Fruit fly (Drosophila melanogaster) whole organism, embryonic: ENCODE data around the gene CG3104.

ENCODE experiments used
- Asciz ChIP-seq: fragments of 200-800 bp; sonication (Bioruptor generic); optimal IDR thresholded peaks from 2 replicates; lab custom pipeline; 2017; ENCODE audit warnings: missing biosample characterization, mild to moderate bottlenecking, missing genetic modification characterization, missing genetic modification reagents
- BtbVII ChIP-seq: fragments of 200-800 bp; sonication (Bioruptor generic); optimal IDR thresholded peaks from 3 replicates; lab custom pipeline; 2017; ENCODE audit warnings: missing biosample characterization, mild to moderate bottlenecking, missing genetic modification characterization
- CG10321 ChIP-seq: fragments of 200-800 bp; sonication (Bioruptor generic); IDR thresholded peaks from 2 replicates; pipeline ENCODE4 v1.3.6; 2022; ENCODE audit warnings: missing biosample characterization, missing genetic modification characterization
- CG11247 ChIP-seq: fragments of 200-800 bp; sonication (Bioruptor generic); IDR thresholded peaks from 2 replicates; pipeline ENCODE4 v1.3.6; 2022; ENCODE audit warnings: missing biosample characterization, missing genetic modification characterization
- CG12299 ChIP-seq: fragments of 200-800 bp; sonication (Bioruptor generic); optimal IDR thresholded peaks from 2 replicates; lab custom pipeline; 2018; ENCODE audit warnings: missing biosample characterization, mild to moderate bottlenecking, missing genetic modification characterization
- CG13775 ChIP-seq: fragments of 200-800 bp; sonication (Bioruptor generic); optimal IDR thresholded peaks from 3 replicates; lab custom pipeline; 2017; ENCODE audit warnings: missing biosample characterization, mild to moderate bottlenecking, missing genetic modification characterization
- CG13894 ChIP-seq: fragments of 200-800 bp; sonication (Bioruptor generic); optimal IDR thresholded peaks from 3 replicates; lab custom pipeline; 2018; ENCODE audit warnings: missing biosample characterization, mild to moderate bottlenecking, missing genetic modification characterization, moderate library complexity
- CG14667 ChIP-seq: fragments of 200-800 bp; sonication (Bioruptor generic); IDR thresholded peaks from 2 replicates; pipeline ENCODE4 v1.3.6; 2022; ENCODE audit warnings: missing biosample characterization, missing genetic modification characterization
- CG15269 ChIP-seq: fragments of 200-800 bp; sonication (Bioruptor generic); optimal IDR thresholded peaks from 2 replicates; lab custom pipeline; 2018; ENCODE audit warnings: missing biosample characterization, mild to moderate bottlenecking, missing genetic modification characterization, moderate library complexity
- CG16813 ChIP-seq: fragments of 200-800 bp; sonication (Bioruptor generic); IDR thresholded peaks from 3 replicates; pipeline ENCODE4 v1.3.6; 2022; ENCODE audit warnings: missing biosample characterization, missing genetic modification characterization; ENCODE audit not compliant: partially characterized antibody
- CG1792 ChIP-seq: fragments of 200-800 bp; sonication (Bioruptor generic); optimal IDR thresholded peaks from 2 replicates; lab custom pipeline; 2016; ENCODE audit warnings: missing biosample characterization, missing genetic modification characterization
- CG2116 ChIP-seq: fragments of 200-800 bp; sonication (Bioruptor generic); optimal IDR thresholded peaks from 3 replicates; lab custom pipeline; 2018; ENCODE audit warnings: missing biosample characterization, mild to moderate bottlenecking, missing genetic modification characterization
- CG2712 ChIP-seq: fragments of 200-800 bp; optimal IDR thresholded peaks from 3 replicates; lab custom pipeline; 2019; ENCODE audit warnings: missing biosample characterization, mild to moderate bottlenecking, missing genetic modification characterization, moderate library complexity
- CG30403 ChIP-seq: fragments of 200-800 bp; sonication (Bioruptor generic); optimal IDR thresholded peaks from 3 replicates; lab custom pipeline; 2016; ENCODE audit warnings: missing biosample characterization, missing genetic modification characterization
- CG31224 ChIP-seq: fragments of 200-800 bp; sonication (Bioruptor generic); IDR thresholded peaks from 2 replicates; pipeline ENCODE4 v1.3.6; 2022; ENCODE audit warnings: missing biosample characterization, missing genetic modification characterization
- CG33557 ChIP-seq: fragments of 200-800 bp; sonication (Bioruptor generic); optimal IDR thresholded peaks from 2 replicates; lab custom pipeline; 2019; ENCODE audit warnings: missing biosample characterization, mild to moderate bottlenecking, missing genetic modification characterization, moderate library complexity
- CG42726 ChIP-seq: fragments of 200-800 bp; sonication (Bioruptor generic); IDR thresholded peaks from 2 replicates; pipeline ENCODE4 v1.3.6; 2022; ENCODE audit warnings: missing biosample characterization, missing genetic modification characterization; ENCODE audit not compliant: partially characterized antibody
- CG5180 ChIP-seq: fragments of 200-800 bp; sonication (Bioruptor generic); optimal IDR thresholded peaks from 3 replicates; lab custom pipeline; 2017; ENCODE audit warnings: missing biosample characterization, missing genetic modification characterization, mild to moderate bottlenecking, moderate library complexity, missing genetic modification reagents
- CG6689 ChIP-seq: fragments of 200-800 bp; sonication (Bioruptor generic); IDR thresholded peaks from 2 replicates; pipeline ENCODE4 v1.3.6; 2022; ENCODE audit warnings: missing biosample characterization, missing genetic modification characterization
- CG7556 ChIP-seq: fragments of 200-800 bp; sonication (Bioruptor generic); optimal IDR thresholded peaks from 2 replicates; lab custom pipeline; 2017; ENCODE audit warnings: missing biosample characterization, mild to moderate bottlenecking, missing genetic modification characterization
- CG8765 ChIP-seq: fragments of 200-800 bp; sonication (Bioruptor generic); IDR thresholded peaks from 2 replicates; pipeline ENCODE4 v1.3.6; 2022; ENCODE audit warnings: missing biosample characterization, missing genetic modification characterization
- Camta ChIP-seq: fragments of 200-800 bp; sonication (Bioruptor generic); optimal IDR thresholded peaks from 2 replicates; lab custom pipeline; 2016; ENCODE audit warnings: missing biosample characterization, missing genetic modification characterization
- Dip3 ChIP-seq: fragments of 200-800 bp; sonication (Bioruptor generic); optimal IDR thresholded peaks from 3 replicates; lab custom pipeline; 2016; ENCODE audit warnings: missing biosample characterization, missing genetic modification characterization
- E2f2 ChIP-seq: fragments of 200-800 bp; sonication (Bioruptor generic); IDR thresholded peaks from 2 replicates; pipeline ENCODE4 v1.3.6; 2022; ENCODE audit warnings: missing biosample characterization, missing genetic modification characterization
- H2.0 ChIP-seq: fragments of 200-800 bp; sonication (Bioruptor generic); IDR thresholded peaks from 2 replicates; pipeline ENCODE4 v1.3.6; 2022; ENCODE audit warnings: missing biosample characterization, missing genetic modification characterization
- Hand ChIP-seq: fragments of 200-800 bp; sonication (Bioruptor generic); optimal IDR thresholded peaks from 2 replicates; lab custom pipeline; 2017; ENCODE audit warnings: mild to moderate bottlenecking, missing biosample characterization, missing genetic modification reagents, missing genetic modification characterization
- Hmr ChIP-seq: fragments of 200-800 bp; sonication (Bioruptor generic); optimal IDR thresholded peaks from 3 replicates; lab custom pipeline; 2017; ENCODE audit warnings: mild to moderate bottlenecking, missing biosample characterization, missing genetic modification reagents, missing genetic modification characterization
- Mad ChIP-seq: fragments of 200-800 bp; sonication (Bioruptor generic); optimal IDR thresholded peaks from 2 replicates; lab custom pipeline; 2016; ENCODE audit warnings: missing biosample characterization, missing genetic modification characterization
- Med ChIP-seq: fragments of 200-800 bp; sonication (Bioruptor generic); peaks from one replicate; lab custom pipeline; 2016; ENCODE audit warnings: missing biosample characterization, missing genetic modification characterization, mild to moderate bottlenecking, inconsistent platforms, moderate library complexity
- Mes4 ChIP-seq: fragments of 200-800 bp; sonication (Bioruptor generic); optimal IDR thresholded peaks from 2 replicates; lab custom pipeline; 2016; ENCODE audit warnings: missing biosample characterization, missing genetic modification characterization
- NK7.1 ChIP-seq: fragments of 200-800 bp; sonication (Bioruptor generic); optimal IDR thresholded peaks from 3 replicates; lab custom pipeline; 2016; ENCODE audit warnings: missing biosample characterization, missing genetic modification characterization
- Nf-YC ChIP-seq: fragments of 200-800 bp; optimal IDR thresholded peaks from 3 replicates; lab custom pipeline; 2019; ENCODE audit warnings: missing biosample characterization, mild to moderate bottlenecking, missing genetic modification characterization, moderate library complexity
- Side ChIP-seq: fragments of 200-800 bp; sonication (Bioruptor generic); optimal IDR thresholded peaks from 2 replicates; lab custom pipeline; 2016; ENCODE audit warnings: missing biosample characterization, missing genetic modification characterization
- Sox100B ChIP-seq: fragments of 200-800 bp; sonication (Bioruptor generic); optimal IDR thresholded peaks from 3 replicates; lab custom pipeline; 2018; ENCODE audit warnings: missing biosample characterization, mild to moderate bottlenecking, missing genetic modification characterization
- Sox102F ChIP-seq: fragments of 200-800 bp; sonication (Bioruptor generic); optimal IDR thresholded peaks from 2 replicates; lab custom pipeline; 2018; ENCODE audit warnings: missing biosample characterization, mild to moderate bottlenecking, missing genetic modification characterization, moderate library complexity
- bab2 ChIP-seq: fragments of 200-800 bp; sonication (Bioruptor generic); optimal IDR thresholded peaks from 2 replicates; lab custom pipeline; 2016; ENCODE audit warnings: missing biosample characterization, missing genetic modification characterization
- esg ChIP-seq: fragments of 200-800 bp; sonication (Bioruptor generic); conservative IDR thresholded peaks from 2 replicates; pipeline ENCODE4 v1.3.6; 2022; ENCODE audit warnings: missing biosample characterization, missing genetic modification characterization
- gem ChIP-seq: fragments of 200-800 bp; sonication (Bioruptor generic); optimal IDR thresholded peaks from 2 replicates; lab custom pipeline; 2019; ENCODE audit warnings: missing biosample characterization, mild to moderate bottlenecking, missing genetic modification characterization, moderate library complexity
- grau ChIP-seq: fragments of 200-800 bp; optimal IDR thresholded peaks from 3 replicates; lab custom pipeline; 2019; ENCODE audit warnings: missing biosample characterization, mild to moderate bottlenecking, missing genetic modification characterization, moderate library complexity
- gro ChIP-seq: fragments of 200-800 bp; sonication (Bioruptor generic); optimal IDR thresholded peaks from 2 replicates; lab custom pipeline; 2016; ENCODE audit warnings: missing biosample characterization, missing genetic modification characterization
- hbn ChIP-seq: fragments of 200-800 bp; sonication (Bioruptor generic); IDR thresholded peaks from 2 replicates; pipeline ENCODE4 v1.3.6; 2022; ENCODE audit warnings: missing biosample characterization, missing genetic modification characterization; ENCODE audit not compliant: partially characterized antibody
- her ChIP-seq: fragments of 200-800 bp; sonication (Bioruptor generic); optimal IDR thresholded peaks from 2 replicates; lab custom pipeline; 2016; ENCODE audit warnings: missing biosample characterization, missing genetic modification characterization
- ind ChIP-seq: fragments of 200-800 bp; sonication (Bioruptor generic); optimal IDR thresholded peaks from 3 replicates; lab custom pipeline; 2016; ENCODE audit warnings: missing biosample characterization, missing genetic modification characterization
- mirr ChIP-seq: fragments of 200-800 bp; sonication (Bioruptor generic); optimal IDR thresholded peaks from 3 replicates; lab custom pipeline; 2018; ENCODE audit warnings: missing biosample characterization, mild to moderate bottlenecking, missing genetic modification characterization
- repo ChIP-seq: fragments of 200-800 bp; sonication (Bioruptor generic); optimal IDR thresholded peaks from 2 replicates; lab custom pipeline; 2016; ENCODE audit warnings: missing biosample characterization, missing genetic modification characterization
- ro ChIP-seq: fragments of 200-800 bp; sonication (Bioruptor generic); IDR thresholded peaks from 2 replicates; pipeline ENCODE4 v1.3.6; 2022; ENCODE audit warnings: missing biosample characterization, missing genetic modification characterization
- sisA ChIP-seq: fragments of 200-800 bp; sonication (Bioruptor generic); IDR thresholded peaks from 2 replicates; pipeline ENCODE4 v1.3.6; 2022; ENCODE audit warnings: missing biosample characterization, missing genetic modification characterization
- zen2 ChIP-seq: fragments of 200-800 bp; sonication (Bioruptor generic); IDR thresholded peaks from 3 replicates; pipeline ENCODE4 v1.3.6; 2022; ENCODE audit warnings: missing biosample characterization, missing genetic modification characterization; ENCODE audit not compliant: partially characterized antibody
- zfh1 ChIP-seq: fragments of 200-800 bp; sonication (Bioruptor generic); IDR thresholded peaks from 3 replicates; pipeline ENCODE4 v1.3.6; 2022; ENCODE audit warnings: missing biosample characterization, missing genetic modification characterization
- zfh2 ChIP-seq: fragments of 200-800 bp; sonication (Bioruptor generic); optimal IDR thresholded peaks from 2 replicates; lab custom pipeline; 2016; ENCODE audit warnings: missing biosample characterization, missing genetic modification characterization

Gene CG3104

DNA sequence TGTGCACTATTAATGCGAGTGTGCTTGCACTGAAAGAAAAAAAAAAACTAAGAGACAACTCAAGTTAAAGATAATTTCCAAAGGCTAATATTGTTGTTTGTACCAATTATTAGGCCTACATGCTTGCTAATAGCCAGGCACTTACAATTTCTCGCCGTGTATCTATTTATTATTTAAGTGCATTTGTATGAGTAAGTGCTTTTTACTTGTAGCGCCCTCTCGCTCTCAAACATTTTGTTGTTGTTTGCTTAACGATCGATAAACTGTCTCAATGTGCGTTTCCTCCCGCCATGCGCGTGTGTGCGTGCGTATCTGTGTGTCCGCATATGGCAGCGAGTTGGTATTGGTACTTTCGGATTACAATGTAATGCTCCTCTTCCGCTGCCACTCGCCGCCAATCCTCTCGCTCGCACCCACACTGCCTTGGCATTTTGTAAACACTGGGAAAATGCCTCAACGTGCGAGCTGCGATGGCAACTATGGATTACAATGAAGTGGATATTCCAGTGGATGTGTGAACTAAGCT, 41.5 kb upstream of the CG3104 start (continued):
- peak; percentile 64 for TF ChIP-seq mirr (GFP tag; lab: Kevin White, UChicago)
- TF ChIP-seq Sox102F, result peak; percentile 93
- peak; percentile 66 for TF ChIP-seq E2f2 (GFP tag; lab: Robert Waterston, UW)
- peak; percentile 70 for TF ChIP-seq Mes4 (GFP tag; lab: Kevin White, UChicago)
- peak; percentile 42 for TF ChIP-seq Dip3
- TF ChIP-seq Nf-YC (tag; lab: Kevin White, UChicago), result peak; percentile 52
- peak; percentile 81 for TF ChIP-seq CG7556
- TF ChIP-seq CG30403 (GFP tag; lab: Kevin White, UChicago), result peak; percentile 90
- peak; percentile 78 for TF ChIP-seq CG1792
- TF ChIP-seq CG16813 (GFP tag; lab: Robert Waterston, UW), result no peak
- TF ChIP-seq CG42726 (GFP tag; lab: Robert Waterston, UW), result no peak
- TF ChIP-seq CG15269, result peak; percentile 77
- TF ChIP-seq Asciz, result peak; percentile 38
- TF ChIP-seq CG8765, result peak; percentile 7; the same call in 1 of the 2 replicates
- peak; percentile 87 for TF ChIP-seq zfh1 (GFP tag; lab: Robert Waterston, UW)
- peak; percentile 26; the same call in 1 of the 2 replicates for TF ChIP-seq ro (GFP tag; lab: Robert Waterston, UW)
- peak; percentile 84 for TF ChIP-seq Camta (GFP tag; lab: Kevin White, UChicago)
- TF ChIP-seq esg (GFP tag; lab: Robert Waterston, UW), result peak; percentile 83
- peak; percentile 72 for TF ChIP-seq CG13775
- peak; percentile 46 for TF ChIP-seq Hand (GFP tag; lab: Kevin White, UChicago)
- no peak for TF ChIP-seq zen2 (GFP tag; lab: Robert Waterston, UW)
- TF ChIP-seq Sox100B (GFP tag; lab: Kevin White, UChicago), result peak; percentile 57
- peak; percentile 81 for TF ChIP-seq CG14667 (GFP tag; lab: Robert Waterston, UW)
- peak; percentile 58 for TF ChIP-seq gro (GFP tag; lab: Kevin White, UChicago)
- peak; percentile 80 for TF ChIP-seq ind (GFP tag; lab: Kevin White, UChicago)
- TF ChIP-seq grau, result peak; percentile 58
- TF ChIP-seq Med (GFP tag; lab: Kevin White, UChicago), result peak; percentile 96
- TF ChIP-seq CG6689 (GFP tag; lab: Robert Waterston, UW), result peak; percentile 86
- TF ChIP-seq CG11247, result peak; percentile 76
- TF ChIP-seq her (GFP tag; lab: Kevin White, UChicago), result peak; percentile 79
- TF ChIP-seq repo (GFP tag; lab: Kevin White, UChicago), result peak; percentile 72
- peak; percentile 76 for TF ChIP-seq Side (GFP tag; lab: Kevin White, UChicago)
- peak; percentile 90 for TF ChIP-seq gem (tag; lab: Kevin White, UChicago)
- peak; percentile 49 for TF ChIP-seq NK7.1
- TF ChIP-seq CG2116, result peak; percentile 43
- peak; percentile 45; the same call in 1 of the 2 replicates for TF ChIP-seq CG10321 (GFP tag; lab: Robert Waterston, UW)
- TF ChIP-seq Hmr (GFP tag; lab: Kevin White, UChicago), result peak; percentile 79
- peak; percentile 85 for TF ChIP-seq bab2 (GFP tag; lab: Kevin White, UChicago)
- TF ChIP-seq CG31224 (GFP tag; lab: Robert Waterston, UW), result peak; percentile 69
- TF ChIP-seq CG12299 (tag; lab: Kevin White, UChicago), result no peak
- peak; percentile 88 for TF ChIP-seq sisA (GFP tag; lab: Robert Waterston, UW)
- TF ChIP-seq H2.0 (GFP tag; lab: Robert Waterston, UW), result peak; percentile 82
- no peak for TF ChIP-seq hbn (GFP tag; lab: Robert Waterston, UW)
- TF ChIP-seq zfh2 (GFP tag; lab: Kevin White, UChicago), result peak; percentile 34
- peak; percentile 81 for TF ChIP-seq Mad (GFP tag; lab: Kevin White, UChicago)
- peak; percentile 93 for TF ChIP-seq CG5180 (GFP tag; lab: Kevin White, UChicago)
- peak; percentile 80 for TF ChIP-seq CG2712 (tag; lab: Kevin White, UChicago)
- no peak for TF ChIP-seq CG13894 (tag; lab: Kevin White, UChicago)
- TF ChIP-seq CG33557, result peak; percentile 39
- peak; percentile 21 for TF ChIP-seq BtbVII (GFP tag; lab: Kevin White, UChicago)
